Fruit fly (Drosophila melanogaster) whole organism, embryonic: ENCODE results near the gene Pax.

Source experiments
- Antp ChIP-seq: fragments of 200-800 bp; sonication (Bioruptor generic); optimal IDR thresholded peaks from 3 replicates; lab custom pipeline; 2016; ENCODE audit warnings: missing biosample characterization, missing genetic modification characterization
- Asciz ChIP-seq: fragments of 200-800 bp; sonication (Bioruptor generic); optimal IDR thresholded peaks from 2 replicates; lab custom pipeline; 2017; ENCODE audit warnings: missing biosample characterization, mild to moderate bottlenecking, missing genetic modification characterization, missing genetic modification reagents
- CG10209 ChIP-seq: fragments of 200-800 bp; sonication (Bioruptor generic); optimal IDR thresholded peaks from 3 replicates; lab custom pipeline; 2017; ENCODE audit warnings: missing biosample characterization, mild to moderate bottlenecking, missing genetic modification characterization, missing genetic modification reagents
- CG11085 ChIP-seq: fragments of 200-800 bp; sonication (Bioruptor generic); IDR thresholded peaks from 2 replicates; pipeline ENCODE4 v1.3.6; 2022; ENCODE audit warnings: missing biosample characterization, missing genetic modification characterization
- CG11247 ChIP-seq: fragments of 200-800 bp; sonication (Bioruptor generic); IDR thresholded peaks from 2 replicates; pipeline ENCODE4 v1.3.6; 2022; ENCODE audit warnings: missing biosample characterization, missing genetic modification characterization
- CG11504 ChIP-seq: fragments of 200-800 bp; sonication (Bioruptor generic); optimal IDR thresholded peaks from 3 replicates; lab custom pipeline; 2019; ENCODE audit warnings: missing biosample characterization, mild to moderate bottlenecking, missing genetic modification characterization, moderate library complexity
- CG11695 ChIP-seq: fragments of 200-800 bp; sonication (Bioruptor generic); IDR thresholded peaks from 3 replicates; pipeline ENCODE4 v1.3.6; 2022; ENCODE audit warnings: missing biosample characterization, missing genetic modification characterization
- CG11696 ChIP-seq: fragments of 200-800 bp; sonication (Bioruptor generic); IDR thresholded peaks from 2 replicates; pipeline ENCODE4 v1.3.6; 2022; ENCODE audit warnings: missing biosample characterization, missing genetic modification characterization
- CG12071 ChIP-seq: fragments of 200-800 bp; sonication (Bioruptor generic); optimal IDR thresholded peaks from 3 replicates; lab custom pipeline; 2018; ENCODE audit warnings: missing biosample characterization, mild to moderate bottlenecking, missing genetic modification characterization
- CG12942 ChIP-seq: fragments of 200-800 bp; sonication (Bioruptor generic); optimal IDR thresholded peaks from 3 replicates; lab custom pipeline; 2016; ENCODE audit warnings: missing biosample characterization, missing genetic modification characterization
- CG13123 ChIP-seq: fragments of 200-800 bp; sonication (Bioruptor generic); optimal IDR thresholded peaks from 2 replicates; lab custom pipeline; 2016; ENCODE audit warnings: missing biosample characterization, missing genetic modification characterization
- CG14441 ChIP-seq: fragments of 200-800 bp; sonication (Bioruptor generic); IDR thresholded peaks from 2 replicates; pipeline ENCODE4 v1.3.6; 2022; ENCODE audit warnings: missing biosample characterization, missing genetic modification characterization
- CG14710 ChIP-seq: fragments of 200-800 bp; sonication (Bioruptor generic); optimal IDR thresholded peaks from 3 replicates; lab custom pipeline; 2019; ENCODE audit warnings: missing biosample characterization, mild to moderate bottlenecking, missing genetic modification characterization, moderate library complexity
- CG15073 ChIP-seq: fragments of 200-800 bp; sonication (Bioruptor generic); optimal IDR thresholded peaks from 2 replicates; lab custom pipeline; 2016; ENCODE audit warnings: missing biosample characterization, missing genetic modification characterization
- CG15479 ChIP-seq: fragments of 200-800 bp; sonication (Bioruptor generic); optimal IDR thresholded peaks from 3 replicates; lab custom pipeline; 2019; ENCODE audit warnings: missing biosample characterization, mild to moderate bottlenecking, missing genetic modification characterization, moderate library complexity
- CG1602 ChIP-seq: fragments of 200-800 bp; sonication (Bioruptor generic); optimal IDR thresholded peaks from 3 replicates; lab custom pipeline; 2016; ENCODE audit warnings: missing biosample characterization, missing genetic modification characterization
- CG17385 ChIP-seq: fragments of 200-800 bp; sonication (Bioruptor generic); optimal IDR thresholded peaks from 3 replicates; lab custom pipeline; 2018; ENCODE audit warnings: missing biosample characterization, mild to moderate bottlenecking, missing genetic modification characterization
- CG18011 ChIP-seq: fragments of 200-800 bp; sonication (Bioruptor generic); optimal IDR thresholded peaks from 2 replicates; lab custom pipeline; 2017; ENCODE audit warnings: missing biosample characterization, missing genetic modification characterization, mild to moderate bottlenecking, moderate library complexity, missing genotype
- CG18262 ChIP-seq: fragments of 200-800 bp; optimal IDR thresholded peaks from 3 replicates; lab custom pipeline; 2019; ENCODE audit warnings: missing biosample characterization, mild to moderate bottlenecking, missing genetic modification characterization, moderate library complexity
- CG2120 ChIP-seq: fragments of 200-800 bp; sonication (Bioruptor generic); optimal IDR thresholded peaks from 3 replicates; lab custom pipeline; 2016; ENCODE audit warnings: missing biosample characterization, missing genetic modification characterization
- CG30020 ChIP-seq: fragments of 200-800 bp; optimal IDR thresholded peaks from 2 replicates; lab custom pipeline; 2019; ENCODE audit warnings: missing biosample characterization, mild to moderate bottlenecking, missing genetic modification characterization, moderate library complexity
- CG3065 ChIP-seq: fragments of 200-800 bp; sonication (Bioruptor generic); optimal IDR thresholded peaks from 2 replicates; lab custom pipeline; 2016; ENCODE audit warnings: missing biosample characterization, missing genetic modification characterization
- CG32767 ChIP-seq: fragments of 200-800 bp; sonication (Bioruptor generic); IDR thresholded peaks from 2 replicates; pipeline ENCODE4 v1.3.6; 2022; ENCODE audit warnings: missing biosample characterization, missing genetic modification characterization
- CG42726 ChIP-seq: fragments of 200-800 bp; sonication (Bioruptor generic); IDR thresholded peaks from 2 replicates; pipeline ENCODE4 v1.3.6; 2022; ENCODE audit warnings: missing biosample characterization, missing genetic modification characterization; ENCODE audit not compliant: partially characterized antibody
- CG5953 ChIP-seq: fragments of 200-800 bp; sonication (Bioruptor generic); IDR thresholded peaks from 2 replicates; pipeline ENCODE4 v1.3.6; 2022; ENCODE audit warnings: missing biosample characterization, missing genetic modification characterization
- CG7839 ChIP-seq: fragments of 200-800 bp; sonication (Bioruptor generic); optimal IDR thresholded peaks from 3 replicates; lab custom pipeline; 2018; ENCODE audit warnings: missing biosample characterization, mild to moderate bottlenecking, missing genetic modification characterization, moderate library complexity
- CG8924 ChIP-seq: fragments of 200-800 bp; optimal IDR thresholded peaks from 3 replicates; lab custom pipeline; 2019; ENCODE audit warnings: missing biosample characterization, mild to moderate bottlenecking, missing genetic modification characterization, moderate library complexity
- CG9876 ChIP-seq: fragments of 200-800 bp; sonication (Bioruptor generic); optimal IDR thresholded peaks from 2 replicates; lab custom pipeline; 2016; ENCODE audit warnings: missing biosample characterization, missing genetic modification characterization
- D ChIP-seq, 2 experiments: fragments of 200-800 bp in 1 of 2; fragments of >200 bp in 1 of 2; sonication (Bioruptor generic) in 1 of 2; optimal IDR thresholded peaks; 2 replicates in 1 of 2; 3 replicates in 1 of 2; lab custom pipeline; 2017; ENCODE audit warnings: mild to moderate bottlenecking in 1 of 2, missing biosample characterization in 1 of 2, missing genetic modification characterization in 1 of 2, missing genetic modification reagents in 1 of 2
- E2f2 ChIP-seq: fragments of 200-800 bp; sonication (Bioruptor generic); IDR thresholded peaks from 2 replicates; pipeline ENCODE4 v1.3.6; 2022; ENCODE audit warnings: missing biosample characterization, missing genetic modification characterization
- ERR ChIP-seq: fragments of 200-800 bp; sonication (Bioruptor generic); optimal IDR thresholded peaks from 2 replicates; lab custom pipeline; 2016; ENCODE audit warnings: missing biosample characterization, missing genetic modification characterization
- HLHmδ ChIP-seq: fragments of 200-800 bp; sonication (Bioruptor generic); optimal IDR thresholded peaks from 2 replicates; lab custom pipeline; 2018; ENCODE audit warnings: missing biosample characterization, mild to moderate bottlenecking, missing genetic modification characterization, moderate library complexity
- Meics ChIP-seq: fragments of 200-800 bp; sonication (Bioruptor generic); optimal IDR thresholded peaks from 2 replicates; lab custom pipeline; 2017; ENCODE audit warnings: missing biosample characterization, mild to moderate bottlenecking, missing genetic modification characterization
- NfI ChIP-seq: fragments of 200-800 bp; sonication (Bioruptor generic); optimal IDR thresholded peaks from 3 replicates; lab custom pipeline; 2018; ENCODE audit warnings: missing biosample characterization, mild to moderate bottlenecking, missing genetic modification characterization, moderate library complexity
- bsh ChIP-seq, 2 experiments: fragments of 200-800 bp; sonication (Bioruptor generic); optimal IDR thresholded peaks; 2 replicates each; lab custom pipeline; 2017 to 2018; ENCODE audit warnings: mild to moderate bottlenecking in 2 of 2, missing biosample characterization in 2 of 2, missing genetic modification characterization in 2 of 2, moderate library complexity in 1 of 2
- dati ChIP-seq: fragments of 200-800 bp; sonication (Bioruptor generic); IDR thresholded peaks from 2 replicates; pipeline ENCODE4 v1.3.6; 2022; ENCODE audit warnings: missing biosample characterization, missing genetic modification characterization
- dmrt11E ChIP-seq: fragments of 200-800 bp; sonication (Bioruptor generic); optimal IDR thresholded peaks from 3 replicates; lab custom pipeline; 2018; ENCODE audit warnings: missing biosample characterization, mild to moderate bottlenecking, missing genetic modification characterization, moderate library complexity
- gcm2 ChIP-seq: fragments of 200-800 bp; sonication (Bioruptor generic); optimal IDR thresholded peaks from 2 replicates; lab custom pipeline; 2016; ENCODE audit warnings: missing biosample characterization, missing genetic modification characterization
- gro ChIP-seq: fragments of 200-800 bp; sonication (Bioruptor generic); optimal IDR thresholded peaks from 2 replicates; lab custom pipeline; 2016; ENCODE audit warnings: missing biosample characterization, missing genetic modification characterization
- gsb ChIP-seq: fragments of 200-800 bp; sonication (Bioruptor generic); IDR thresholded peaks from 2 replicates; pipeline ENCODE4 v1.3.6; 2022; ENCODE audit warnings: missing biosample characterization, missing genetic modification characterization
- gsb-n ChIP-seq: fragments of 200-800 bp; sonication (Bioruptor generic); optimal IDR thresholded peaks from 3 replicates; lab custom pipeline; 2018; ENCODE audit warnings: missing biosample characterization, mild to moderate bottlenecking, missing genetic modification characterization
- h ChIP-seq: fragments of >200 bp; optimal IDR thresholded peaks from 2 replicates; lab custom pipeline; 2017
- inv ChIP-seq: fragments of 200-800 bp; sonication (Bioruptor generic); IDR thresholded peaks from 2 replicates; pipeline ENCODE4 v1.3.6; 2022; ENCODE audit warnings: missing biosample characterization, missing genetic modification characterization; ENCODE audit not compliant: partially characterized antibody
- mirr ChIP-seq: fragments of 200-800 bp; sonication (Bioruptor generic); optimal IDR thresholded peaks from 3 replicates; lab custom pipeline; 2018; ENCODE audit warnings: missing biosample characterization, mild to moderate bottlenecking, missing genetic modification characterization
- org-1 ChIP-seq: fragments of 200-800 bp; sonication (Bioruptor generic); optimal IDR thresholded peaks from 2 replicates; lab custom pipeline; 2017; ENCODE audit warnings: missing biosample characterization, missing genetic modification characterization
- tna ChIP-seq: fragments of 200-800 bp; sonication (Bioruptor generic); IDR thresholded peaks from 2 replicates; pipeline ENCODE4 v1.3.6; 2022; ENCODE audit warnings: missing biosample characterization, missing genetic modification characterization; ENCODE audit not compliant: partially characterized antibody
- wek ChIP-seq: fragments of 200-800 bp; sonication (Bioruptor generic); optimal IDR thresholded peaks from 3 replicates; lab custom pipeline; 2018; ENCODE audit warnings: missing biosample characterization, mild to moderate bottlenecking, missing genetic modification characterization, moderate library complexity

Pax gene

DNA sequence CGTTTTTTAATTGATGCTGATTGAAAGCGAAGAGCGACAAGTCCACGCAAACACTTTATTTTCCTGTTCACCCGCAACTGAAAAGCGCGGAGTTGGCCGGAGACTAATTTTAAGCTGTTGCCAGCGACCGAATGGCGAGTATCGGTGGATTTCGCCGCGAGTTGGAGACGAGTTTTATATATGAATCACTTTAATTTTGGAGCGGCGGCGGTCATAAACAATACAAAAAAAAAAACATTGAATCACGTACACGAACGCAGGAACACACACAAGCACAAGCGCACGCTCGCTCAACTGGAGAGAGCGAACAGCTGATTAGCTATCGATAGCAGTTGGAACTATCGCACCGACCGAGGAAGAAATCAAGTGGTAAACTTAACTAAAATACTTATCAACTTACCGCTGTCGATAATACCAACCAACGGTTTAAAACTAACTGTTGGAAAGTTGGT, at the start of gene Pax (continued):
- peak; percentile 88 for TF ChIP-seq tna (GFP tag; lab: Robert Waterston, UW)
- TF ChIP-seq CG11695 (GFP tag; lab: Robert Waterston, UW), result no peak
- peak; percentile 76 for TF ChIP-seq E2f2 (GFP tag; lab: Robert Waterston, UW)
- no peak for TF ChIP-seq CG1602 (GFP tag; lab: Kevin White, UChicago)
- no peak for TF ChIP-seq CG17385 (GFP tag; lab: Kevin White, UChicago)
- no peak for TF ChIP-seq CG2120 (GFP tag; lab: Kevin White, UChicago)
- no peak for TF ChIP-seq Meics (GFP tag; lab: Kevin White, UChicago)
- no peak for TF ChIP-seq CG11247 (GFP tag; lab: Robert Waterston, UW)
- TF ChIP-seq CG12071 (GFP tag; lab: Kevin White, UChicago), result no peak
- no peak for TF ChIP-seq CG11085
- TF ChIP-seq CG15073 (GFP tag; lab: Kevin White, UChicago), result no peak
- no peak for TF ChIP-seq dati (GFP tag; lab: Robert Waterston, UW)
- no peak for TF ChIP-seq CG11696 (GFP tag; lab: Robert Waterston, UW)
- TF ChIP-seq org-1 (GFP tag; lab: Kevin White, UChicago), result no peak
- TF ChIP-seq inv, result peak; percentile 93
- TF ChIP-seq CG11504 (tag; lab: Kevin White, UChicago), result no peak
- TF ChIP-seq CG5953 (GFP tag; lab: Robert Waterston, UW), result no peak
- TF ChIP-seq CG8924, result no peak
- no peak for TF ChIP-seq gro (GFP tag; lab: Kevin White, UChicago)
- no peak for TF ChIP-seq CG30020

- no peak for TF ChIP-seq gsb-n (tag; lab: Kevin White, UChicago)
- TF ChIP-seq CG10209 (GFP tag; lab: Kevin White, UChicago), result no peak
- TF ChIP-seq gsb (GFP tag; lab: Robert Waterston, UW), result no peak
- no peak for TF ChIP-seq h
- no peak for TF ChIP-seq Antp (GFP tag; lab: Kevin White, UChicago)
- no peak for TF ChIP-seq CG14441 (GFP tag; lab: Robert Waterston, UW)
- TF ChIP-seq CG13123 (GFP tag; lab: Kevin White, UChicago), result no peak
- no peak for TF ChIP-seq CG32767 (GFP tag; lab: Robert Waterston, UW)
- no peak for TF ChIP-seq Asciz (GFP tag; lab: Kevin White, UChicago)
Measured at dm6 chr2L:19473397-19474009, 47.1 kb upstream of the Pax start.

- TF ChIP-seq gcm2 (GFP tag; lab: Kevin White, UChicago) (no peak), mirr (GFP tag; lab: Kevin White, UChicago) (no peak), HLHmδ (no peak)
Measured at dm6 chr2L:19472256-19472655, 45.9 kb upstream of the Pax start.

- TF ChIP-seq CG7839, result peak; percentile 28
- TF ChIP-seq CG12942 (GFP tag; lab: Kevin White, UChicago), result no peak
- peak; percentile 58 for TF ChIP-seq CG18262 (tag; lab: Kevin White, UChicago)
- peak; percentile 37 for TF ChIP-seq CG14710
- TF ChIP-seq gcm2 (GFP tag; lab: Kevin White, UChicago), result no peak
- peak; percentile 44 for TF ChIP-seq dmrt11E (tag; lab: Kevin White, UChicago)
- no peak for TF ChIP-seq ERR (GFP tag; lab: Kevin White, UChicago)
- TF ChIP-seq wek (GFP tag; lab: Kevin White, UChicago), result no peak
- TF ChIP-seq CG18011 (GFP tag; lab: Kevin White, UChicago), result no peak
- no peak for TF ChIP-seq CG9876
- no peak for TF ChIP-seq D (optimal IDR thresholded peaks at IDR 0.05; lab: Kevin White, UChicago)
- TF ChIP-seq D (GFP tag; optimal IDR thresholded peaks at IDR 0.05; lab: Kevin White, UChicago), result peak; percentile 24
- TF ChIP-seq CG15479 (GFP tag; lab: Kevin White, UChicago), result no peak
- no peak for TF ChIP-seq CG3065 (GFP tag; lab: Kevin White, UChicago)
- TF ChIP-seq bsh (GFP tag; optimal IDR thresholded peaks at IDR 0.05; lab: Kevin White, UChicago), result peak in 1 of 2 experiments; percentile 22
- TF ChIP-seq NfI (GFP tag; lab: Kevin White, UChicago), result no peak
- TF ChIP-seq CG42726 (GFP tag; lab: Robert Waterston, UW), result no peak
Measured at dm6 chr2L:19469751-19470150, 43.4 kb upstream of the Pax start.
